Worm (Caenorhabditis elegans): ENCODE measurements around the gene grl-23.

ce11 chrV:12608857-12609256 is 32.2 kb upstream of the grl-23 start, which contains the start of gene ZC116.5:
- no peak for TF ChIP-seq him-1 (tag; optimal IDR thresholded peaks at IDR 0.05)
- no peak for TF ChIP-seq W03F9.2 (tag; optimal IDR thresholded peaks at IDR 0.05)
- TF ChIP-seq dao-5 (tag; optimal IDR thresholded peaks at IDR 0.05) = no peak
